In genomic region chr3L:2469660-2470059, dm6 we compare ENCODE assay signal across 1 fruit fly cellular context.
TF ChIP-seq lines count a peak whose summit lies in the region.

No protein-coding gene starts in this region.

TF ChIP-seq in whole organism, embryonic, 481 proteins besides CTCF, POLR2A, EP300 and RAD21 (continued from another document):
- TF ChIP-seq Asciz (GFP tag; optimal IDR thresholded peaks at IDR 0.05; lab: Kevin White, UChicago) = peak; percentile 28
- TF ChIP-seq Med (GFP tag; lab: Kevin White, UChicago) = peak; percentile 74
- TF ChIP-seq Vsx1 (GFP tag; optimal IDR thresholded peaks at IDR 0.05; lab: Kevin White, UChicago) = peak; percentile 22
- TF ChIP-seq CG32767 (GFP tag; IDR thresholded peaks at IDR 0.05; lab: Robert Waterston, UW) = 0 out of 2 replicates have a peak, but pooled peaks have one; percentile 24
- TF ChIP-seq Ets65A (GFP tag; lab: Kevin White, UChicago) = peak; percentile 88
- no peak; the same call in 1 of the 2 replicates for TF ChIP-seq seq (GFP tag; IDR thresholded peaks at IDR 0.05; lab: Robert Waterston, UW)
- peak; percentile 8 for TF ChIP-seq CG15601 (tag; optimal IDR thresholded peaks at IDR 0.05; lab: Kevin White, UChicago)
- peak in 1 of 2 experiments; percentile 37 for TF ChIP-seq Pdp1 (GFP tag; optimal IDR thresholded peaks at IDR 0.05; lab: Kevin White, UChicago)
- peak; percentile 48 for TF ChIP-seq CG7987 (GFP tag; optimal IDR thresholded peaks at IDR 0.05; lab: Kevin White, UChicago)
- peak; percentile 18 for TF ChIP-seq Meics (GFP tag; optimal IDR thresholded peaks at IDR 0.05; lab: Kevin White, UChicago)
- TF ChIP-seq ab (GFP tag; optimal IDR thresholded peaks at IDR 0.05; lab: Kevin White, UChicago) = no peak
- no peak for TF ChIP-seq CG17328 (GFP tag; IDR thresholded peaks at IDR 0.05; lab: Robert Waterston, UW)
- no peak for TF ChIP-seq hkb (optimal IDR thresholded peaks at IDR 0.05; lab: Kevin White, UChicago)
- peak; percentile 27; the same call in 1 of the 2 replicates for TF ChIP-seq hkb (GFP tag; IDR thresholded peaks at IDR 0.05; lab: Robert Waterston, UW)
- TF ChIP-seq CG12071 (GFP tag; optimal IDR thresholded peaks at IDR 0.05; lab: Kevin White, UChicago) = peak; percentile 32
- no peak for TF ChIP-seq btn (GFP tag; optimal IDR thresholded peaks at IDR 0.05; lab: Kevin White, UChicago)
- TF ChIP-seq caup (GFP tag; optimal IDR thresholded peaks at IDR 0.05; lab: Kevin White, UChicago; ENCODE audit: severe bottlenecking) = peak; percentile 30
- peak; percentile 30 for TF ChIP-seq CG2678 (tag; optimal IDR thresholded peaks at IDR 0.05; lab: Kevin White, UChicago)
- TF ChIP-seq CG11504 (tag; optimal IDR thresholded peaks at IDR 0.05; lab: Kevin White, UChicago) = no peak
- no peak for TF ChIP-seq CG8290 (GFP tag; optimal IDR thresholded peaks at IDR 0.05; lab: Kevin White, UChicago)
- TF ChIP-seq CG8290 (tag; optimal IDR thresholded peaks at IDR 0.05; lab: Kevin White, UChicago) = peak in 1 of 2 experiments; percentile 45
- TF ChIP-seq BtbVII (GFP tag; optimal IDR thresholded peaks at IDR 0.05; lab: Kevin White, UChicago) = no peak
- TF ChIP-seq CG18599 (GFP tag; optimal IDR thresholded peaks at IDR 0.05; lab: Kevin White, UChicago) = peak; percentile 53
- peak; percentile 28 for TF ChIP-seq sens (GFP tag; lab: Kevin White, UChicago)
- no peak for TF ChIP-seq tna (GFP tag; IDR thresholded peaks at IDR 0.05; lab: Robert Waterston, UW; ENCODE audit: partially characterized antibody)
- TF ChIP-seq CG3281 (GFP tag; optimal IDR thresholded peaks at IDR 0.05; lab: Kevin White, UChicago) = peak; percentile 41
- peak; percentile 19 for TF ChIP-seq mirr (GFP tag; optimal IDR thresholded peaks at IDR 0.05; lab: Kevin White, UChicago)
- peak; percentile 2 for TF ChIP-seq Fer1 (GFP tag; optimal IDR thresholded peaks at IDR 0.05; lab: Kevin White, UChicago)
